Fruit fly (Drosophila melanogaster) whole organism, embryonic: ENCODE measurements around the gene CG42718.

ENCODE experiments used
- CG15269 ChIP-seq: fragments of 200-800 bp; sonication (Bioruptor generic); optimal IDR thresholded peaks from 2 replicates; lab custom pipeline; 2018; ENCODE audit warnings: missing biosample characterization, mild to moderate bottlenecking, missing genetic modification characterization, moderate library complexity
- NK7.1 ChIP-seq: fragments of 200-800 bp; sonication (Bioruptor generic); optimal IDR thresholded peaks from 3 replicates; lab custom pipeline; 2016; ENCODE audit warnings: missing biosample characterization, missing genetic modification characterization
- TFAM ChIP-seq: fragments of 200-800 bp; sonication (Bioruptor generic); optimal IDR thresholded peaks from 2 replicates; lab custom pipeline; 2017; ENCODE audit warnings: missing biosample characterization, missing genetic modification characterization, inconsistent platforms
- chn ChIP-seq: fragments of 200-800 bp; sonication (Bioruptor generic); optimal IDR thresholded peaks from 2 replicates; lab custom pipeline; 2016; ENCODE audit warnings: missing biosample characterization, missing genetic modification characterization
- ewg ChIP-seq: fragments of 200-800 bp; sonication (Bioruptor generic); optimal IDR thresholded peaks from 3 replicates; lab custom pipeline; 2017; ENCODE audit warnings: mild to moderate bottlenecking, missing biosample characterization, missing genetic modification reagents, missing genetic modification characterization
- insv ChIP-seq, 2 experiments: fragments of 200-800 bp; sonication (Bioruptor generic); optimal IDR thresholded peaks; 3 replicates each; lab custom pipeline; 2016 to 2018; ENCODE audit warnings: missing biosample characterization in 2 of 2, missing genetic modification characterization in 2 of 2
- pnt ChIP-seq: fragments of 200-800 bp; sonication (Bioruptor generic); optimal IDR thresholded peaks from 3 replicates; lab custom pipeline; 2016; ENCODE audit warnings: missing biosample characterization, missing genetic modification characterization

DNA sequence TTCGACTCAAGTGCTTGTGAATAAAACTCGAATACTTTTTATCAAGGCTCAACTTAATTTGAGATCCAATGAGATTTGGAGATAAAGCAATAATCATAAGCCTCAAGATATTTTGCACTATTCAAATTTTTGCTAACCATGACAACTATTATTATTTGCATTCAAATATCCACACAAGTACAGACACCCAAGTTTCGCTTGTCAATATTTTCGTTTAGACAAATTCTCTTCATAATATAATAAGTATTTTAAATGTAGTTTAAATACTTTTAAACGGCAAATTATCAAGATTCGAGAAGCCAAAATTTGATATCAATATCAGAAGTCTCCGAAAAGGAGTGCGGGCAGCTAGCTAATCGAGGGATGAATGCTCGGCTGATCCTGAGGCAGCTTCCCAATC is 8.4 kb upstream of the CG42718 start, which contains the start of gene CG33061:
- TF ChIP-seq TFAM (GFP tag; lab: Kevin White, UChicago), result no peak
- TF ChIP-seq ewg, result no peak
- no peak for TF ChIP-seq CG15269
- TF ChIP-seq chn (GFP tag; lab: Kevin White, UChicago), result no peak
- TF ChIP-seq pnt (GFP tag; lab: Kevin White, UChicago), result no peak
- TF ChIP-seq insv (GFP tag; optimal IDR thresholded peaks at IDR 0.05; lab: Kevin White, UChicago), result no peak
- TF ChIP-seq NK7.1, result no peak
